Worm (Caenorhabditis elegans) whole organism, late embryonic: ENCODE results near the gene C44C10.7.

ENCODE experiments used
- K02D7.2 ChIP-seq: sonication (generic microtip); optimal IDR thresholded peaks from 2 replicates; lab custom pipeline; 2017; ENCODE audit warnings: mild to moderate bottlenecking, missing genetic modification characterization, missing compliant biosample characterization
- T23F11.4 ChIP-seq: fragments of 200-800 bp; sonication (Bioruptor generic); optimal IDR thresholded peaks from 2 replicates; lab custom pipeline; 2018; ENCODE audit warnings: mild to moderate bottlenecking, missing genetic modification characterization, missing compliant biosample characterization
- ama-1 ChIP-seq: fragments of 150-350 bp; optimal IDR thresholded peaks from 2 replicates; lab custom pipeline; 2014
- ceh-9 ChIP-seq: sonication (generic microtip); optimal IDR thresholded peaks from 2 replicates; lab custom pipeline; 2016; ENCODE audit warnings: mild to moderate bottlenecking, missing genetic modification characterization, inconsistent platforms, missing compliant biosample characterization
- ets-4 ChIP-seq: sonication (generic microtip); optimal IDR thresholded peaks from 2 replicates; lab custom pipeline; 2016; ENCODE audit warnings: missing genetic modification characterization, missing compliant biosample characterization
- fkh-10 ChIP-seq: fragments of 150-350 bp; optimal IDR thresholded peaks from 2 replicates; lab custom pipeline; 2014; ENCODE audit warnings: missing biosample characterization, missing genetic modification reagents, missing genetic modification characterization
- hlh-15 ChIP-seq: sonication (generic microtip); optimal IDR thresholded peaks from 2 replicates; lab custom pipeline; 2016; ENCODE audit warnings: missing genetic modification characterization, missing compliant biosample characterization
- madf-2 ChIP-seq: sonication (generic microtip); optimal IDR thresholded peaks from 2 replicates; lab custom pipeline; 2017; ENCODE audit warnings: missing genetic modification characterization, missing compliant biosample characterization
- nfya-1 ChIP-seq: sonication (generic microtip); optimal IDR thresholded peaks from 2 replicates; lab custom pipeline; 2017; ENCODE audit warnings: missing genetic modification characterization, mild to moderate bottlenecking, missing compliant biosample characterization, antibody characterized with exemption, moderate library complexity
- nhr-11 ChIP-seq: fragments of 150-350 bp; optimal IDR thresholded peaks from 2 replicates; lab custom pipeline; 2014; ENCODE audit warnings: missing biosample characterization, missing genetic modification characterization
- nhr-232 ChIP-seq: sonication (generic microtip); optimal IDR thresholded peaks from 2 replicates; lab custom pipeline; 2016; ENCODE audit warnings: missing genetic modification characterization, missing compliant biosample characterization
- pha-4 ChIP-seq: fragments of 150-350 bp; optimal IDR thresholded peaks from 2 replicates; lab custom pipeline; 2018; ENCODE audit warnings: missing biosample characterization, missing genetic modification reagents, missing genetic modification characterization
- sox-4 ChIP-seq: sonication (generic microtip); optimal IDR thresholded peaks from 2 replicates; lab custom pipeline; 2017; ENCODE audit warnings: mild to moderate bottlenecking, missing genetic modification characterization, inconsistent platforms, missing compliant biosample characterization
- tbx-2 ChIP-seq: sonication (generic microtip); optimal IDR thresholded peaks from 2 replicates; lab custom pipeline; 2016; ENCODE audit warnings: missing genetic modification characterization, missing compliant biosample characterization

ce11 chrX:11711437-11712080 lies 23.5 kb upstream of the C44C10.7 start:
- TF ChIP-seq pha-4 (tag; lab: Kevin White, UChicago) (no peak), ama-1 (lab: Kevin White, UChicago) (no peak), fkh-10 (GFP tag; lab: Kevin White, UChicago) (no peak), K02D7.2 (no peak), nhr-11 (tag; lab: Kevin White, UChicago) (no peak), sox-4 (tag; lab: Kevin White, UChicago) (no peak), T23F11.4 (no peak), ets-4 (tag; lab: Kevin White, UChicago) (no peak), nhr-232 (no peak), hlh-15 (tag; lab: Kevin White, UChicago) (no peak), tbx-2 (no peak), ceh-9 (no peak), nfya-1 (tag; lab: Kevin White, UChicago) (no peak), madf-2 (tag; lab: Kevin White, UChicago) (no peak)
